Worm (Caenorhabditis elegans) whole organism, young adult: Measurements from ENCODE around the gene Y66D12A.7.
A peak's percentile ranks its signal among the peaks of the same experiment; 100 is the strongest.

Source experiments
- B0019.2 ChIP-seq: fragments of 200-800 bp; sonication (Bioruptor generic); conservative IDR thresholded peaks from 2 replicates; pipeline ENCODE4 v1.3.6; 2022; ENCODE audit warnings: missing genetic modification reagents, missing genetic modification characterization, missing compliant biosample characterization
- B0261.1 ChIP-seq: sonication (generic microtip); optimal IDR thresholded peaks from 2 replicates; lab custom pipeline; 2016; ENCODE audit warnings: mild to moderate bottlenecking, missing genetic modification characterization, moderate library complexity, missing compliant biosample characterization
- B0336.3 ChIP-seq: fragments of 200-800 bp; sonication (Bioruptor generic); IDR thresholded peaks from 2 replicates; pipeline ENCODE4 v1.3.6; 2022; ENCODE audit warnings: missing genetic modification characterization, missing compliant biosample characterization
- C06A6.2 ChIP-seq: fragments of 200-800 bp; sonication (Bioruptor generic); conservative IDR thresholded peaks from 2 replicates; pipeline ENCODE4 v1.3.6; 2022; ENCODE audit warnings: missing genetic modification characterization, missing compliant biosample characterization
- F10E7.11 ChIP-seq: sonication (generic microtip); optimal IDR thresholded peaks from 2 replicates; lab custom pipeline; 2017; ENCODE audit warnings: mild to moderate bottlenecking, missing genetic modification characterization, moderate library complexity, missing compliant biosample characterization
- F33H1.4 ChIP-seq: fragments of 200-800 bp; sonication (Bioruptor generic); IDR thresholded peaks from 2 replicates; pipeline ENCODE4 v1.3.6; 2022; ENCODE audit warnings: missing genetic modification reagents, missing genetic modification characterization, missing compliant biosample characterization
- F39B2.1 ChIP-seq: fragments of 200-800 bp; sonication (Bioruptor generic); IDR thresholded peaks from 2 replicates; pipeline ENCODE4 v1.3.6; 2022; ENCODE audit warnings: missing genetic modification reagents, missing genetic modification characterization, missing compliant biosample characterization
- F49E8.2 ChIP-seq: sonication (generic microtip); optimal IDR thresholded peaks from 3 replicates; lab custom pipeline; 2017; ENCODE audit warnings: missing genetic modification characterization, mild to moderate bottlenecking, missing compliant biosample characterization, antibody characterized with exemption, moderate library complexity; ENCODE audit not compliant: insufficient read depth
- F52B5.7 ChIP-seq: sonication (generic microtip); optimal IDR thresholded peaks from 2 replicates; lab custom pipeline; 2016; ENCODE audit warnings: mild to moderate bottlenecking, missing genetic modification characterization, missing compliant biosample characterization
- F57A8.1 ChIP-seq: fragments of 200-800 bp; sonication (Bioruptor generic); optimal IDR thresholded peaks from 2 replicates; lab custom pipeline; 2018; ENCODE audit warnings: mild to moderate bottlenecking, missing genetic modification characterization, moderate library complexity, missing compliant biosample characterization
- F57C9.4 ChIP-seq: sonication (generic microtip); optimal IDR thresholded peaks from 2 replicates; lab custom pipeline; 2017; ENCODE audit warnings: mild to moderate bottlenecking, missing genetic modification characterization, missing compliant biosample characterization
- T26A5.8 ChIP-seq: sonication (generic microtip); optimal IDR thresholded peaks from 2 replicates; lab custom pipeline; 2016; ENCODE audit warnings: missing genetic modification characterization, missing compliant biosample characterization
- Y56A3A.18 ChIP-seq: fragments of 200-800 bp; sonication (Bioruptor generic); IDR thresholded peaks from 2 replicates; pipeline ENCODE4 v1.3.6; 2022; ENCODE audit warnings: missing genetic modification reagents, missing genetic modification characterization, missing compliant biosample characterization
- Y95B8A.8 ChIP-seq: fragments of 200-800 bp; sonication (Bioruptor generic); IDR thresholded peaks from 2 replicates; pipeline ENCODE4 v1.3.6; 2022; ENCODE audit warnings: missing genetic modification reagents, missing genetic modification characterization, missing compliant biosample characterization
- ZK185.1 ChIP-seq: sonication (generic microtip); optimal IDR thresholded peaks from 2 replicates; lab custom pipeline; 2016; ENCODE audit warnings: mild to moderate bottlenecking, missing genetic modification characterization, missing compliant biosample characterization; ENCODE audit not compliant: poor library complexity, severe bottlenecking
- aptf-2 ChIP-seq: fragments of 200-800 bp; sonication (Bioruptor generic); conservative IDR thresholded peaks from 2 replicates; pipeline ENCODE4 v1.3.6; 2022; ENCODE audit warnings: missing genetic modification reagents, missing genetic modification characterization, missing compliant biosample characterization
- bed-2 ChIP-seq: fragments of 200-800 bp; sonication (Bioruptor generic); IDR thresholded peaks from 2 replicates; pipeline ENCODE4 v1.3.6; 2022; ENCODE audit warnings: missing genetic modification reagents, missing genetic modification characterization, missing compliant biosample characterization
- cebp-2 ChIP-seq: fragments of 200-800 bp; sonication (Bioruptor generic); IDR thresholded peaks from 2 replicates; pipeline ENCODE4 v1.3.6; 2022; ENCODE audit warnings: missing genetic modification characterization, missing compliant biosample characterization
- ceh-100 ChIP-seq: fragments of 200-800 bp; sonication (Bioruptor generic); IDR thresholded peaks from 2 replicates; pipeline ENCODE4 v1.3.6; 2022; ENCODE audit warnings: missing genetic modification reagents, missing genetic modification characterization, missing compliant biosample characterization
- ceh-40 ChIP-seq: fragments of 200-800 bp; sonication (Bioruptor generic); IDR thresholded peaks from 2 replicates; pipeline ENCODE4 v1.3.6; 2022; ENCODE audit warnings: missing genetic modification characterization, missing compliant biosample characterization
- ceh-58 ChIP-seq: fragments of 200-800 bp; sonication (Bioruptor generic); IDR thresholded peaks from 2 replicates; pipeline ENCODE4 v1.3.6; 2022; ENCODE audit warnings: missing genetic modification characterization, missing compliant biosample characterization
- die-1 ChIP-seq: sonication (generic microtip); optimal IDR thresholded peaks from 2 replicates; lab custom pipeline; 2016; ENCODE audit warnings: missing genotype, mild to moderate bottlenecking, missing genetic modification characterization, missing compliant biosample characterization
- egl-18 ChIP-seq: fragments of 200-800 bp; sonication (Bioruptor generic); IDR thresholded peaks from 2 replicates; pipeline ENCODE4 v1.3.6; 2022; ENCODE audit warnings: missing genetic modification reagents, missing genetic modification characterization, missing compliant biosample characterization
- egrh-3 ChIP-seq: fragments of 200-800 bp; sonication (Bioruptor generic); IDR thresholded peaks from 2 replicates; pipeline ENCODE4 v1.3.6; 2022; ENCODE audit warnings: missing genetic modification reagents, missing genetic modification characterization, missing compliant biosample characterization
- hlh-26 ChIP-seq: fragments of 200-800 bp; sonication (Bioruptor generic); conservative IDR thresholded peaks from 2 replicates; pipeline ENCODE4 v1.3.6; 2022; ENCODE audit warnings: missing genetic modification reagents, missing genetic modification characterization, missing compliant biosample characterization
- hrde-1 ChIP-seq: sonication (generic microtip); optimal IDR thresholded peaks from 2 replicates; lab custom pipeline; 2016; ENCODE audit warnings: missing genetic modification characterization, mild to moderate bottlenecking, missing compliant biosample characterization, moderate library complexity, missing genotype, missing genetic modification reagents, borderline replicate concordance
- hsf-1 ChIP-seq: fragments of 200-800 bp; sonication (Bioruptor generic); IDR thresholded peaks from 2 replicates; pipeline ENCODE4 v1.3.6; 2022; ENCODE audit warnings: missing genetic modification reagents, missing genetic modification characterization, missing compliant biosample characterization
- lag-1 ChIP-seq: fragments of 200-800 bp; sonication (Bioruptor generic); IDR thresholded peaks from 2 replicates; pipeline ENCODE4 v1.3.6; 2022; ENCODE audit warnings: missing genetic modification reagents, missing genetic modification characterization, missing compliant biosample characterization
- let-607 ChIP-seq, 2 experiments: fragments of 200-800 bp in 1 of 2; sonication (Bioruptor generic) in 1 of 2; sonication (generic microtip) in 1 of 2; optimal IDR thresholded peaks; 2 replicates each; lab custom pipeline; 2016 to 2018; ENCODE audit warnings: mild to moderate bottlenecking in 2 of 2, missing compliant biosample characterization in 2 of 2, missing genetic modification characterization in 2 of 2, moderate library complexity in 2 of 2, missing genotype in 1 of 2
- lin-26 ChIP-seq: fragments of 200-800 bp; sonication (Bioruptor generic); IDR thresholded peaks from 2 replicates; pipeline ENCODE4 v1.3.6; 2022; ENCODE audit warnings: missing genetic modification reagents, missing genetic modification characterization, missing compliant biosample characterization
- lsl-1 ChIP-seq: fragments of 200-800 bp; sonication (Bioruptor generic); optimal IDR thresholded peaks from 2 replicates; lab custom pipeline; 2018; ENCODE audit warnings: mild to moderate bottlenecking, missing genetic modification characterization, moderate library complexity, missing compliant biosample characterization
- lsy-27 ChIP-seq: sonication (generic microtip); optimal IDR thresholded peaks from 2 replicates; lab custom pipeline; 2017; ENCODE audit warnings: missing genetic modification characterization, mild to moderate bottlenecking, missing compliant biosample characterization, antibody characterized with exemption, missing genotype, borderline replicate concordance; ENCODE audit not compliant: insufficient read depth
- madf-10 ChIP-seq: sonication (generic microtip); optimal IDR thresholded peaks from 2 replicates; lab custom pipeline; 2016; ENCODE audit warnings: mild to moderate bottlenecking, missing genetic modification characterization, missing compliant biosample characterization
- mes-4 ChIP-seq: sonication (generic microtip); optimal IDR thresholded peaks from 2 replicates; lab custom pipeline; 2016; ENCODE audit warnings: missing genotype, missing genetic modification characterization, missing compliant biosample characterization
- nfya-2 ChIP-seq: fragments of 200-800 bp; sonication (Bioruptor generic); IDR thresholded peaks from 2 replicates; pipeline ENCODE4 v1.3.6; 2022; ENCODE audit warnings: missing genetic modification reagents, missing genetic modification characterization, missing compliant biosample characterization
- nfyb-1 ChIP-seq: fragments of 200-800 bp; sonication (Bioruptor generic); IDR thresholded peaks from 2 replicates; pipeline ENCODE4 v1.3.6; 2022; ENCODE audit warnings: missing genetic modification reagents, missing genetic modification characterization, missing compliant biosample characterization
- nhr-80 ChIP-seq: sonication (generic microtip); optimal IDR thresholded peaks from 2 replicates; lab custom pipeline; 2016; ENCODE audit warnings: missing genetic modification characterization, missing compliant biosample characterization
- repo-1 ChIP-seq: sonication (generic microtip); optimal IDR thresholded peaks from 2 replicates; lab custom pipeline; 2017; ENCODE audit warnings: mild to moderate bottlenecking, missing genetic modification characterization, missing compliant biosample characterization
- sdz-38 ChIP-seq: sonication (generic microtip); optimal IDR thresholded peaks from 2 replicates; lab custom pipeline; 2016; ENCODE audit warnings: missing genotype, missing genetic modification characterization, missing compliant biosample characterization
- sptf-2 ChIP-seq: fragments of 200-800 bp; sonication (Bioruptor generic); optimal IDR thresholded peaks from 2 replicates; lab custom pipeline; 2018; ENCODE audit warnings: mild to moderate bottlenecking, missing genetic modification characterization, missing compliant biosample characterization
- tbx-9 ChIP-seq: sonication (generic microtip); optimal IDR thresholded peaks from 2 replicates; lab custom pipeline; 2016; ENCODE audit warnings: borderline replicate concordance, missing genetic modification characterization, inconsistent platforms, missing compliant biosample characterization
- unc-62 ChIP-seq: fragments of 150-350 bp; optimal IDR thresholded peaks from 2 replicates; lab custom pipeline; 2014; ENCODE audit warnings: missing biosample characterization, missing genetic modification reagents, missing genetic modification characterization
- ztf-18 ChIP-seq: sonication (generic microtip); optimal IDR thresholded peaks from 2 replicates; lab custom pipeline; 2016; ENCODE audit warnings: missing genotype, mild to moderate bottlenecking, missing genetic modification characterization, missing compliant biosample characterization
- ztf-26 ChIP-seq: sonication (generic microtip); optimal IDR thresholded peaks from 2 replicates; lab custom pipeline; 2017; ENCODE audit warnings: missing genetic modification characterization, missing compliant biosample characterization
- ztf-28 ChIP-seq: fragments of 200-800 bp; sonication (Bioruptor generic); IDR thresholded peaks from 2 replicates; pipeline ENCODE4 v1.3.6; 2022; ENCODE audit warnings: missing genetic modification reagents, missing genetic modification characterization, missing compliant biosample characterization
- ztf-3 ChIP-seq: fragments of 200-800 bp; sonication (Bioruptor generic); optimal IDR thresholded peaks from 2 replicates; lab custom pipeline; 2018; ENCODE audit warnings: mild to moderate bottlenecking, missing genetic modification characterization, missing compliant biosample characterization
- ztf-6 ChIP-seq: fragments of 200-800 bp; sonication (Bioruptor generic); IDR thresholded peaks from 2 replicates; pipeline ENCODE4 v1.3.6; 2022; ENCODE audit warnings: missing genetic modification reagents, missing genetic modification characterization, missing compliant biosample characterization

Y66D12A.7 gene

ce11 chrIII:11556860-11557259 lies 23.4 kb downstream of the Y66D12A.7 start (continued):
- no peak for TF ChIP-seq B0336.3 (GFP tag; lab: Robert Waterston, UW)
- no peak for TF ChIP-seq ceh-58 (GFP tag; lab: Robert Waterston, UW)
- no peak for TF ChIP-seq ceh-40 (GFP tag; lab: Robert Waterston, UW)

ce11 chrIII:11554701-11555111 lies 25.6 kb downstream of the Y66D12A.7 start:
- peak; percentile 60 for TF ChIP-seq F52B5.7 (tag; lab: Kevin White, UChicago)
- no peak for TF ChIP-seq Y95B8A.8
- TF ChIP-seq lsy-27 (tag; lab: Kevin White, UChicago) = no peak
- TF ChIP-seq cebp-2 (GFP tag; lab: Robert Waterston, UW) = 0 out of 2 replicates have a peak, but pooled peaks have one; percentile 67
- peak; percentile 10 for TF ChIP-seq nhr-80 (tag; lab: Kevin White, UChicago)
- no peak for TF ChIP-seq aptf-2
- 0 out of 2 replicates have a peak, but pooled peaks have one; percentile 6 for TF ChIP-seq egrh-3 (GFP tag; lab: Robert Waterston, UW)
- TF ChIP-seq mes-4 (tag; lab: Kevin White, UChicago) = no peak
- no peak for TF ChIP-seq F39B2.1 (GFP tag; lab: Robert Waterston, UW)
- no peak for TF ChIP-seq T26A5.8 (tag; lab: Kevin White, UChicago)
- no peak for TF ChIP-seq ztf-3
- TF ChIP-seq tbx-9 (tag; lab: Kevin White, UChicago) = no peak
- peak; percentile 9 for TF ChIP-seq madf-10
- 0 out of 2 replicates have a peak, but pooled peaks have one; percentile 50 for TF ChIP-seq ceh-100 (GFP tag; lab: Robert Waterston, UW)
- TF ChIP-seq hrde-1 = no peak
- no peak for TF ChIP-seq B0336.3 (GFP tag; lab: Robert Waterston, UW)
- no peak for TF ChIP-seq sptf-2 (GFP tag; lab: Kevin White, UChicago)
- TF ChIP-seq let-607 (tag; optimal IDR thresholded peaks at IDR 0.05; lab: Kevin White, UChicago) = no peak
- TF ChIP-seq hlh-26 (GFP tag; lab: Robert Waterston, UW) = no peak
- no peak for TF ChIP-seq ztf-6 (GFP tag; lab: Robert Waterston, UW)
- TF ChIP-seq F57C9.4 (tag; lab: Kevin White, UChicago) = no peak
- peak; percentile 52; the same call in 1 of the 2 replicates for TF ChIP-seq nfyb-1 (GFP tag; lab: Robert Waterston, UW)
- TF ChIP-seq F10E7.11 (tag; lab: Kevin White, UChicago) = no peak
- peak; percentile 80 for TF ChIP-seq B0261.1 (tag; lab: Kevin White, UChicago)
- no peak for TF ChIP-seq ztf-26 (tag; lab: Kevin White, UChicago)
- TF ChIP-seq lsl-1 = peak; percentile 18
- TF ChIP-seq C06A6.2 (GFP tag; lab: Robert Waterston, UW) = peak; percentile 43; the same call in 1 of the 2 replicates
- no peak for TF ChIP-seq unc-62 (GFP tag; lab: Kevin White, UChicago)
- no peak for TF ChIP-seq lag-1 (GFP tag; lab: Robert Waterston, UW)
- TF ChIP-seq lin-26 (GFP tag; lab: Robert Waterston, UW) = peak; percentile 79; the same call in 1 of the 2 replicates
- peak; percentile 77 for TF ChIP-seq die-1 (tag; lab: Kevin White, UChicago)
- no peak for TF ChIP-seq F57A8.1
- no peak for TF ChIP-seq bed-2 (GFP tag; lab: Robert Waterston, UW)
- 0 out of 2 replicates have a peak, but pooled peaks have one; percentile 43 for TF ChIP-seq egl-18 (GFP tag; lab: Robert Waterston, UW)
- TF ChIP-seq F33H1.4 (GFP tag; lab: Robert Waterston, UW) = 0 out of 2 replicates have a peak, but pooled peaks have one; percentile 14
- no peak for TF ChIP-seq Y56A3A.18 (GFP tag; lab: Robert Waterston, UW)
- no peak for TF ChIP-seq ztf-28 (GFP tag; lab: Robert Waterston, UW)
- no peak for TF ChIP-seq sdz-38 (tag; lab: Kevin White, UChicago)
- no peak for TF ChIP-seq nfya-2
- no peak for TF ChIP-seq F49E8.2 (tag; lab: Kevin White, UChicago)
- peak; percentile 58 for TF ChIP-seq ztf-18 (tag; lab: Kevin White, UChicago)
- TF ChIP-seq ZK185.1 (tag; lab: Kevin White, UChicago) = no peak
- 0 out of 2 replicates have a peak, but pooled peaks have one; percentile 6 for TF ChIP-seq hsf-1 (GFP tag; lab: Robert Waterston, UW)
- TF ChIP-seq B0019.2 (GFP tag; lab: Robert Waterston, UW) = no peak
- no peak for TF ChIP-seq repo-1 (tag; lab: Kevin White, UChicago)
